Fruit fly (Drosophila melanogaster) whole organism, embryonic: ENCODE data around the gene ida.

Experiments used
- Blimp-1 ChIP-seq: fragments of 200-800 bp; sonication (Bioruptor generic); optimal IDR thresholded peaks from 3 replicates; lab custom pipeline; 2018; ENCODE audit warnings: missing biosample characterization, missing genetic modification characterization, mild to moderate bottlenecking, moderate library complexity, missing genetic modification reagents
- CG12769 ChIP-seq: fragments of 200-800 bp; sonication (Bioruptor generic); optimal IDR thresholded peaks from 2 replicates; lab custom pipeline; 2019; ENCODE audit warnings: missing biosample characterization, mild to moderate bottlenecking, missing genetic modification characterization, moderate library complexity
- CG13287 ChIP-seq: fragments of 200-800 bp; sonication (Bioruptor generic); IDR thresholded peaks from 2 replicates; pipeline ENCODE4 v1.3.6; 2022; ENCODE audit warnings: missing biosample characterization, missing genetic modification characterization; ENCODE audit not compliant: partially characterized antibody
- CG14441 ChIP-seq: fragments of 200-800 bp; sonication (Bioruptor generic); IDR thresholded peaks from 2 replicates; pipeline ENCODE4 v1.3.6; 2022; ENCODE audit warnings: missing biosample characterization, missing genetic modification characterization
- CG1529 ChIP-seq: fragments of 200-800 bp; sonication (Bioruptor generic); optimal IDR thresholded peaks from 3 replicates; lab custom pipeline; 2018; ENCODE audit warnings: missing biosample characterization, missing genetic modification characterization
- CG15479 ChIP-seq: fragments of 200-800 bp; sonication (Bioruptor generic); optimal IDR thresholded peaks from 3 replicates; lab custom pipeline; 2019; ENCODE audit warnings: missing biosample characterization, mild to moderate bottlenecking, missing genetic modification characterization, moderate library complexity
- CG15696 ChIP-seq: fragments of 200-800 bp; sonication (Bioruptor generic); optimal IDR thresholded peaks from 2 replicates; lab custom pipeline; 2019; ENCODE audit warnings: missing biosample characterization, mild to moderate bottlenecking, missing genetic modification characterization, moderate library complexity
- CG17829 ChIP-seq: fragments of 200-800 bp; optimal IDR thresholded peaks from 2 replicates; lab custom pipeline; 2019; ENCODE audit warnings: missing biosample characterization, mild to moderate bottlenecking, missing genetic modification characterization, moderate library complexity
- CG2116 ChIP-seq: fragments of 200-800 bp; sonication (Bioruptor generic); optimal IDR thresholded peaks from 3 replicates; lab custom pipeline; 2018; ENCODE audit warnings: missing biosample characterization, mild to moderate bottlenecking, missing genetic modification characterization
- CG30431 ChIP-seq: fragments of 200-800 bp; sonication (Bioruptor generic); optimal IDR thresholded peaks from 2 replicates; lab custom pipeline; 2017; ENCODE audit warnings: missing biosample characterization, missing genetic modification characterization
- CG42726 ChIP-seq: fragments of 200-800 bp; sonication (Bioruptor generic); IDR thresholded peaks from 2 replicates; pipeline ENCODE4 v1.3.6; 2022; ENCODE audit warnings: missing biosample characterization, missing genetic modification characterization; ENCODE audit not compliant: partially characterized antibody
- CG4282 ChIP-seq: fragments of 200-800 bp; sonication (Bioruptor generic); optimal IDR thresholded peaks from 2 replicates; lab custom pipeline; 2016; ENCODE audit warnings: missing biosample characterization, missing genetic modification characterization
- CG7839 ChIP-seq: fragments of 200-800 bp; sonication (Bioruptor generic); optimal IDR thresholded peaks from 3 replicates; lab custom pipeline; 2018; ENCODE audit warnings: missing biosample characterization, mild to moderate bottlenecking, missing genetic modification characterization, moderate library complexity
- CG8089 ChIP-seq: fragments of 200-800 bp; sonication (Bioruptor generic); optimal IDR thresholded peaks from 3 replicates; lab custom pipeline; 2016; ENCODE audit warnings: missing biosample characterization, missing genetic modification characterization
- CG8281 ChIP-seq: fragments of 200-800 bp; sonication (Bioruptor generic); optimal IDR thresholded peaks from 2 replicates; lab custom pipeline; 2018; ENCODE audit warnings: missing biosample characterization, mild to moderate bottlenecking, missing genetic modification characterization, moderate library complexity
- Dfd ChIP-seq, 2 experiments: fragments of >200 bp; optimal IDR thresholded peaks; 2 replicates each; lab custom pipeline; 2017; ENCODE audit warnings: missing biosample characterization in 2 of 2, missing genetic modification characterization in 2 of 2
- Dp ChIP-seq: fragments of 200-800 bp; sonication (Bioruptor generic); optimal IDR thresholded peaks from 2 replicates; lab custom pipeline; 2018; ENCODE audit warnings: missing biosample characterization, mild to moderate bottlenecking, missing genetic modification characterization, moderate library complexity
- Gsc ChIP-seq: fragments of 200-800 bp; sonication (Bioruptor generic); IDR thresholded peaks from 2 replicates; pipeline ENCODE4 v1.3.6; 2022; ENCODE audit warnings: missing biosample characterization, missing genetic modification characterization
- H2.0 ChIP-seq: fragments of 200-800 bp; sonication (Bioruptor generic); IDR thresholded peaks from 2 replicates; pipeline ENCODE4 v1.3.6; 2022; ENCODE audit warnings: missing biosample characterization, missing genetic modification characterization
- HmgD ChIP-seq: fragments of 200-800 bp; sonication (Bioruptor generic); optimal IDR thresholded peaks from 3 replicates; lab custom pipeline; 2016; ENCODE audit warnings: missing biosample characterization, missing genetic modification characterization
- Hr3 ChIP-seq: fragments of 200-800 bp; sonication (Bioruptor generic); optimal IDR thresholded peaks from 3 replicates; lab custom pipeline; 2016; ENCODE audit warnings: missing biosample characterization, missing genetic modification characterization
- Hr51 ChIP-seq, 2 experiments: fragments of 200-800 bp; sonication (Bioruptor generic); optimal IDR thresholded peaks; 2 replicates in 1 of 2; 3 replicates in 1 of 2; lab custom pipeline; 2016 to 2018; ENCODE audit warnings: missing biosample characterization in 2 of 2, missing genetic modification characterization in 2 of 2, mild to moderate bottlenecking in 1 of 2, moderate library complexity in 1 of 2
- NK7.1 ChIP-seq: fragments of 200-800 bp; sonication (Bioruptor generic); optimal IDR thresholded peaks from 3 replicates; lab custom pipeline; 2016; ENCODE audit warnings: missing biosample characterization, missing genetic modification characterization
- Nf-YA ChIP-seq: fragments of 200-800 bp; sonication (Bioruptor generic); IDR thresholded peaks from 2 replicates; pipeline ENCODE4 v1.3.6; 2022; ENCODE audit warnings: missing biosample characterization, missing genetic modification characterization
- NfI ChIP-seq: fragments of 200-800 bp; sonication (Bioruptor generic); optimal IDR thresholded peaks from 3 replicates; lab custom pipeline; 2018; ENCODE audit warnings: missing biosample characterization, mild to moderate bottlenecking, missing genetic modification characterization, moderate library complexity
- al ChIP-seq: fragments of 200-800 bp; sonication (Bioruptor generic); IDR thresholded peaks from 2 replicates; pipeline ENCODE4 v1.3.6; 2022; ENCODE audit warnings: missing biosample characterization, missing genetic modification characterization
- bab2 ChIP-seq: fragments of 200-800 bp; sonication (Bioruptor generic); optimal IDR thresholded peaks from 2 replicates; lab custom pipeline; 2016; ENCODE audit warnings: missing biosample characterization, missing genetic modification characterization
- cwo ChIP-seq: fragments of 200-800 bp; sonication (Bioruptor generic); optimal IDR thresholded peaks from 3 replicates; lab custom pipeline; 2017; ENCODE audit warnings: missing biosample characterization, missing genetic modification characterization, mild to moderate bottlenecking, moderate library complexity, missing genetic modification reagents
- da ChIP-seq: fragments of 200-800 bp; sonication (Bioruptor generic); optimal IDR thresholded peaks from 2 replicates; lab custom pipeline; 2016; ENCODE audit warnings: missing biosample characterization, missing genetic modification characterization
- disco-r ChIP-seq: fragments of 200-800 bp; sonication (Bioruptor generic); optimal IDR thresholded peaks from 2 replicates; lab custom pipeline; 2016; ENCODE audit warnings: missing biosample characterization, missing genetic modification characterization
- dmrt11E ChIP-seq: fragments of 200-800 bp; sonication (Bioruptor generic); optimal IDR thresholded peaks from 3 replicates; lab custom pipeline; 2018; ENCODE audit warnings: missing biosample characterization, mild to moderate bottlenecking, missing genetic modification characterization, moderate library complexity
- gem ChIP-seq: fragments of 200-800 bp; sonication (Bioruptor generic); optimal IDR thresholded peaks from 2 replicates; lab custom pipeline; 2019; ENCODE audit warnings: missing biosample characterization, mild to moderate bottlenecking, missing genetic modification characterization, moderate library complexity
- grau ChIP-seq: fragments of 200-800 bp; optimal IDR thresholded peaks from 3 replicates; lab custom pipeline; 2019; ENCODE audit warnings: missing biosample characterization, mild to moderate bottlenecking, missing genetic modification characterization, moderate library complexity
- grn ChIP-seq: fragments of 200-800 bp; sonication (Bioruptor generic); optimal IDR thresholded peaks from 3 replicates; lab custom pipeline; 2017; ENCODE audit warnings: missing biosample characterization, missing genetic modification characterization
- jigr1 ChIP-seq: fragments of 200-800 bp; sonication (Bioruptor generic); IDR thresholded peaks from 3 replicates; pipeline ENCODE4 v1.3.6; 2022; ENCODE audit warnings: missing biosample characterization, missing genetic modification characterization
- kah ChIP-seq: fragments of 200-800 bp; sonication (Bioruptor generic); optimal IDR thresholded peaks from 2 replicates; lab custom pipeline; 2018; ENCODE audit warnings: missing biosample characterization, mild to moderate bottlenecking, missing genetic modification characterization
- lbe ChIP-seq: fragments of 200-800 bp; sonication (Bioruptor generic); optimal IDR thresholded peaks from 2 replicates; lab custom pipeline; 2016; ENCODE audit warnings: missing biosample characterization, mild to moderate bottlenecking, missing genetic modification characterization
- mirr ChIP-seq: fragments of 200-800 bp; sonication (Bioruptor generic); optimal IDR thresholded peaks from 3 replicates; lab custom pipeline; 2018; ENCODE audit warnings: missing biosample characterization, mild to moderate bottlenecking, missing genetic modification characterization
- run ChIP-seq: fragments of 200-800 bp; sonication (Bioruptor generic); optimal IDR thresholded peaks from 3 replicates; lab custom pipeline; 2018; ENCODE audit warnings: missing biosample characterization, mild to moderate bottlenecking, missing genetic modification characterization
- sens ChIP-seq: fragments of 200-800 bp; sonication (Bioruptor generic); peaks from one replicate; lab custom pipeline; 2016; ENCODE audit warnings: missing biosample characterization, missing genetic modification characterization
- sim ChIP-seq: fragments of 200-800 bp; sonication (Bioruptor generic); IDR thresholded peaks from 2 replicates; pipeline ENCODE4 v1.3.6; 2022; ENCODE audit warnings: missing biosample characterization, missing genetic modification characterization
- tap ChIP-seq: fragments of 200-800 bp; optimal IDR thresholded peaks from 3 replicates; lab custom pipeline; 2019; ENCODE audit warnings: missing biosample characterization, mild to moderate bottlenecking, missing genetic modification characterization, moderate library complexity
- tin ChIP-seq: fragments of 200-800 bp; sonication (Bioruptor generic); optimal IDR thresholded peaks from 3 replicates; lab custom pipeline; 2016; ENCODE audit warnings: missing biosample characterization, missing genetic modification characterization
- toy ChIP-seq: fragments of 200-800 bp; sonication (Bioruptor generic); IDR thresholded peaks from 2 replicates; pipeline ENCODE4 v1.3.6; 2022; ENCODE audit warnings: missing biosample characterization, missing genetic modification characterization
- trh ChIP-seq: fragments of 200-800 bp; sonication (Bioruptor generic); optimal IDR thresholded peaks from 2 replicates; lab custom pipeline; 2016; ENCODE audit warnings: missing biosample characterization, missing genetic modification characterization
- unc-4 ChIP-seq: fragments of 200-800 bp; sonication (Bioruptor generic); IDR thresholded peaks from 2 replicates; pipeline ENCODE4 v1.3.6; 2022; ENCODE audit warnings: missing biosample characterization, missing genetic modification characterization; ENCODE audit not compliant: partially characterized antibody
- usp ChIP-seq: fragments of >200 bp; optimal IDR thresholded peaks from 2 replicates; lab custom pipeline; 2017; ENCODE audit warnings: missing biosample characterization, missing genetic modification characterization
- vnd ChIP-seq: fragments of 200-800 bp; sonication (Bioruptor generic); IDR thresholded peaks from 3 replicates; pipeline ENCODE4 v1.3.6; 2022; ENCODE audit warnings: missing biosample characterization, missing genetic modification characterization; ENCODE audit not compliant: partially characterized antibody
- vvl ChIP-seq: fragments of 200-800 bp; sonication (Bioruptor generic); IDR thresholded peaks from 2 replicates; pipeline ENCODE4 v1.3.6; 2022; ENCODE audit warnings: missing biosample characterization, missing genetic modification characterization

The ida gene

dm6 chr3L:3928205-3928942 lies 23.2 kb downstream of the ida start (continued):
- TF ChIP-seq CG42726 (GFP tag; lab: Robert Waterston, UW): no peak
- peak; percentile 22 for TF ChIP-seq CG15479 (GFP tag; lab: Kevin White, UChicago)
- no peak for TF ChIP-seq CG8281 (tag; lab: Kevin White, UChicago)
- TF ChIP-seq CG7839 (tag; lab: Kevin White, UChicago): peak; percentile 91
- peak; percentile 78 for TF ChIP-seq Hr3
- TF ChIP-seq Nf-YA (GFP tag; lab: Robert Waterston, UW): peak; percentile 80
- TF ChIP-seq Gsc (GFP tag; lab: Robert Waterston, UW): peak; percentile 47; the same call in 1 of the 2 replicates
- TF ChIP-seq CG17829: no peak
- TF ChIP-seq vvl (GFP tag; lab: Robert Waterston, UW): peak; percentile 91
- TF ChIP-seq NK7.1 (GFP tag; lab: Kevin White, UChicago): peak; percentile 55
- TF ChIP-seq CG8089 (GFP tag; lab: Kevin White, UChicago): peak; percentile 57
- TF ChIP-seq disco-r (GFP tag; lab: Kevin White, UChicago): peak; percentile 67
- TF ChIP-seq CG1529 (GFP tag; lab: Kevin White, UChicago): peak; percentile 56
- peak; percentile 80 for TF ChIP-seq H2.0 (GFP tag; lab: Robert Waterston, UW)
- TF ChIP-seq lbe (GFP tag; lab: Kevin White, UChicago): peak; percentile 87
- no peak for TF ChIP-seq Dfd (GFP tag; optimal IDR thresholded peaks at IDR 0.05; lab: Kevin White, UChicago)
- peak; percentile 69 for TF ChIP-seq tin (GFP tag; lab: Kevin White, UChicago)
- peak; percentile 81 for TF ChIP-seq tap (tag; lab: Kevin White, UChicago)
- peak; percentile 89 for TF ChIP-seq cwo (GFP tag; lab: Kevin White, UChicago)
- TF ChIP-seq mirr (GFP tag; lab: Kevin White, UChicago): peak; percentile 93
- TF ChIP-seq da (GFP tag; lab: Kevin White, UChicago): peak; percentile 60
- TF ChIP-seq Hr51 (GFP tag; optimal IDR thresholded peaks at IDR 0.05; lab: Kevin White, UChicago): peak; percentile 76 to 86
- no peak for TF ChIP-seq Dp (GFP tag; lab: Kevin White, UChicago)
- peak; percentile 45 for TF ChIP-seq trh (GFP tag; lab: Kevin White, UChicago)
- peak; percentile 72 for TF ChIP-seq CG4282 (GFP tag; lab: Kevin White, UChicago)
- TF ChIP-seq al: peak; percentile 84
- peak; percentile 92 for TF ChIP-seq NfI (GFP tag; lab: Kevin White, UChicago)
- peak; percentile 45 for TF ChIP-seq CG2116 (GFP tag; lab: Kevin White, UChicago)
- TF ChIP-seq CG15696 (tag; lab: Kevin White, UChicago): peak; percentile 50
- peak; percentile 18 for TF ChIP-seq HmgD (GFP tag; lab: Kevin White, UChicago)
- TF ChIP-seq CG12769 (tag; lab: Kevin White, UChicago): peak; percentile 97
- TF ChIP-seq vnd: no peak
- no peak; the same call in 1 of the 2 replicates for TF ChIP-seq sim
- no peak for TF ChIP-seq dmrt11E (tag; lab: Kevin White, UChicago)
- 0 out of 3 replicates have a peak, but pooled peaks have one; percentile 23 for TF ChIP-seq jigr1 (GFP tag; lab: Robert Waterston, UW)
- TF ChIP-seq CG30431 (GFP tag; lab: Kevin White, UChicago): peak; percentile 62
- TF ChIP-seq grn: peak; percentile 3
- TF ChIP-seq unc-4 (GFP tag; lab: Robert Waterston, UW): no peak
- TF ChIP-seq usp: no peak
- TF ChIP-seq Blimp-1 (GFP tag; lab: Kevin White, UChicago): no peak
- TF ChIP-seq toy (GFP tag; lab: Robert Waterston, UW): peak; percentile 78
- peak; percentile 88 for TF ChIP-seq CG14441 (GFP tag; lab: Robert Waterston, UW)
- no peak for TF ChIP-seq CG13287
- peak; percentile 89 for TF ChIP-seq grau
- peak; percentile 54 for TF ChIP-seq run
- TF ChIP-seq kah (GFP tag; lab: Kevin White, UChicago): peak; percentile 50
- peak; percentile 95 for TF ChIP-seq sens (GFP tag; lab: Kevin White, UChicago)
- TF ChIP-seq bab2: peak; percentile 89
- TF ChIP-seq gem (tag; lab: Kevin White, UChicago): peak; percentile 87
